Fruit fly (Drosophila melanogaster) whole organism, embryonic: ENCODE measurements around the gene Cep97.

Experiments used
- Bgb ChIP-seq: fragments of 200-800 bp; sonication (Bioruptor generic); IDR thresholded peaks from 2 replicates; pipeline ENCODE4 v1.3.6; 2022; ENCODE audit warnings: missing biosample characterization, missing genetic modification characterization; ENCODE audit not compliant: partially characterized antibody
- CG11398 ChIP-seq: fragments of 200-800 bp; sonication (Bioruptor generic); optimal IDR thresholded peaks from 2 replicates; lab custom pipeline; 2016; ENCODE audit warnings: missing biosample characterization, missing genetic modification characterization
- CG11560 ChIP-seq: fragments of 200-800 bp; sonication (Bioruptor generic); IDR thresholded peaks from 3 replicates; pipeline ENCODE4 v1.3.6; 2022; ENCODE audit warnings: missing biosample characterization, missing genetic modification characterization
- CG12071 ChIP-seq: fragments of 200-800 bp; sonication (Bioruptor generic); optimal IDR thresholded peaks from 3 replicates; lab custom pipeline; 2018; ENCODE audit warnings: missing biosample characterization, mild to moderate bottlenecking, missing genetic modification characterization
- CG13287 ChIP-seq: fragments of 200-800 bp; sonication (Bioruptor generic); IDR thresholded peaks from 2 replicates; pipeline ENCODE4 v1.3.6; 2022; ENCODE audit warnings: missing biosample characterization, missing genetic modification characterization; ENCODE audit not compliant: partially characterized antibody
- CG13424 ChIP-seq: fragments of 200-800 bp; sonication (Bioruptor generic); optimal IDR thresholded peaks from 2 replicates; lab custom pipeline; 2019; ENCODE audit warnings: missing biosample characterization, mild to moderate bottlenecking, missing genetic modification characterization, moderate library complexity
- CG14014 ChIP-seq: fragments of 200-800 bp; sonication (Bioruptor generic); IDR thresholded peaks from 2 replicates; pipeline ENCODE4 v1.3.6; 2022; ENCODE audit warnings: missing biosample characterization, missing genetic modification characterization
- CG17328 ChIP-seq: fragments of 200-800 bp; sonication (Bioruptor generic); IDR thresholded peaks from 2 replicates; pipeline ENCODE4 v1.3.6; 2022; ENCODE audit warnings: missing biosample characterization, missing genetic modification characterization
- CG17912 ChIP-seq: fragments of 200-800 bp; sonication (Bioruptor generic); optimal IDR thresholded peaks from 2 replicates; lab custom pipeline; 2018; ENCODE audit warnings: missing biosample characterization, mild to moderate bottlenecking, missing genetic modification characterization
- CG2712 ChIP-seq: fragments of 200-800 bp; optimal IDR thresholded peaks from 3 replicates; lab custom pipeline; 2019; ENCODE audit warnings: missing biosample characterization, mild to moderate bottlenecking, missing genetic modification characterization, moderate library complexity
- CG34224 ChIP-seq: fragments of 200-800 bp; sonication (Bioruptor generic); IDR thresholded peaks from 3 replicates; pipeline ENCODE4 v1.3.6; 2022; ENCODE audit warnings: missing biosample characterization, missing genetic modification characterization; ENCODE audit not compliant: partially characterized antibody
- CG34376 ChIP-seq: fragments of 200-800 bp; sonication (Bioruptor generic); optimal IDR thresholded peaks from 2 replicates; lab custom pipeline; 2018; ENCODE audit warnings: missing biosample characterization, mild to moderate bottlenecking, missing genetic modification characterization
- CG5953 ChIP-seq: fragments of 200-800 bp; sonication (Bioruptor generic); IDR thresholded peaks from 2 replicates; pipeline ENCODE4 v1.3.6; 2022; ENCODE audit warnings: missing biosample characterization, missing genetic modification characterization
- CG6683 ChIP-seq: fragments of 200-800 bp; sonication (Bioruptor generic); optimal IDR thresholded peaks from 2 replicates; lab custom pipeline; 2017; ENCODE audit warnings: missing biosample characterization, mild to moderate bottlenecking, missing genetic modification characterization, missing genetic modification reagents
- CG6854 ChIP-seq: fragments of 200-800 bp; sonication (Bioruptor generic); optimal IDR thresholded peaks from 3 replicates; lab custom pipeline; 2017; ENCODE audit warnings: missing biosample characterization, mild to moderate bottlenecking, missing genetic modification characterization
- CG7271 ChIP-seq: fragments of 200-800 bp; sonication (Bioruptor generic); optimal IDR thresholded peaks from 2 replicates; lab custom pipeline; 2018; ENCODE audit warnings: missing biosample characterization, mild to moderate bottlenecking, missing genetic modification characterization, moderate library complexity
- CG7928 ChIP-seq: fragments of 200-800 bp; sonication (Bioruptor generic); optimal IDR thresholded peaks from 2 replicates; lab custom pipeline; 2017; ENCODE audit warnings: missing biosample characterization, mild to moderate bottlenecking, missing genetic modification characterization
- CG8478 ChIP-seq: fragments of >200 bp; optimal IDR thresholded peaks from 2 replicates; lab custom pipeline; 2018
- Gsc ChIP-seq: fragments of 200-800 bp; sonication (Bioruptor generic); IDR thresholded peaks from 2 replicates; pipeline ENCODE4 v1.3.6; 2022; ENCODE audit warnings: missing biosample characterization, missing genetic modification characterization
- Hey ChIP-seq: fragments of 200-800 bp; sonication (Bioruptor generic); optimal IDR thresholded peaks from 3 replicates; lab custom pipeline; 2018; ENCODE audit warnings: missing biosample characterization, mild to moderate bottlenecking, missing genetic modification characterization
- Kr ChIP-seq: fragments of 200-800 bp; sonication (Bioruptor generic); optimal IDR thresholded peaks from 2 replicates; lab custom pipeline; 2017; ENCODE audit warnings: missing biosample characterization, mild to moderate bottlenecking, missing genetic modification characterization
- MBD-R2 ChIP-seq: fragments of 200-800 bp; sonication (Bioruptor generic); IDR thresholded peaks from 2 replicates; pipeline ENCODE4 v1.3.6; 2022; ENCODE audit warnings: missing biosample characterization, missing genetic modification characterization
- Mad ChIP-seq: fragments of 200-800 bp; sonication (Bioruptor generic); optimal IDR thresholded peaks from 2 replicates; lab custom pipeline; 2016; ENCODE audit warnings: missing biosample characterization, missing genetic modification characterization
- Myb ChIP-seq: fragments of 200-800 bp; sonication (Bioruptor generic); optimal IDR thresholded peaks from 2 replicates; lab custom pipeline; 2016; ENCODE audit warnings: missing biosample characterization, missing genetic modification characterization
- Nf-YC ChIP-seq: fragments of 200-800 bp; optimal IDR thresholded peaks from 3 replicates; lab custom pipeline; 2019; ENCODE audit warnings: missing biosample characterization, mild to moderate bottlenecking, missing genetic modification characterization, moderate library complexity
- Sox100B ChIP-seq: fragments of 200-800 bp; sonication (Bioruptor generic); optimal IDR thresholded peaks from 3 replicates; lab custom pipeline; 2018; ENCODE audit warnings: missing biosample characterization, mild to moderate bottlenecking, missing genetic modification characterization
- Taf1 ChIP-seq: fragments of 200-800 bp; sonication (Bioruptor generic); IDR thresholded peaks from 2 replicates; pipeline ENCODE4 v1.3.6; 2022; ENCODE audit warnings: missing biosample characterization, missing genetic modification characterization
- Tbp ChIP-seq: fragments of >200 bp; optimal IDR thresholded peaks from 2 replicates; lab custom pipeline; 2018; ENCODE audit warnings: missing biosample characterization, missing genetic modification characterization
- Xbp1 ChIP-seq: fragments of 200-800 bp; sonication (Bioruptor generic); optimal IDR thresholded peaks from 3 replicates; lab custom pipeline; 2016; ENCODE audit warnings: missing biosample characterization, mild to moderate bottlenecking, missing genetic modification characterization
- abd-A ChIP-seq: fragments of 200-800 bp; sonication (Bioruptor generic); optimal IDR thresholded peaks from 3 replicates; lab custom pipeline; 2019; ENCODE audit warnings: missing biosample characterization, mild to moderate bottlenecking, missing genetic modification characterization, moderate library complexity
- ash1 ChIP-seq: fragments of 200-800 bp; sonication (Bioruptor generic); optimal IDR thresholded peaks from 2 replicates; lab custom pipeline; 2018; ENCODE audit warnings: missing biosample characterization, mild to moderate bottlenecking, missing genetic modification characterization
- br ChIP-seq: fragments of >200 bp; optimal IDR thresholded peaks from 2 replicates; lab custom pipeline; 2017
- chif ChIP-seq, 2 experiments: fragments of 200-800 bp; sonication (Bioruptor generic); optimal IDR thresholded peaks; 3 replicates each; lab custom pipeline; 2016; ENCODE audit warnings: missing biosample characterization in 2 of 2, missing genetic modification characterization in 2 of 2
- chinmo ChIP-seq: fragments of 200-800 bp; sonication (Bioruptor generic); IDR thresholded peaks from 4 replicates; pipeline ENCODE4 v1.3.6; 2022; ENCODE audit warnings: missing biosample characterization, missing genetic modification characterization; ENCODE audit not compliant: partially characterized antibody
- chn ChIP-seq: fragments of 200-800 bp; sonication (Bioruptor generic); optimal IDR thresholded peaks from 2 replicates; lab custom pipeline; 2016; ENCODE audit warnings: missing biosample characterization, missing genetic modification characterization
- da ChIP-seq: fragments of 200-800 bp; sonication (Bioruptor generic); optimal IDR thresholded peaks from 2 replicates; lab custom pipeline; 2016; ENCODE audit warnings: missing biosample characterization, missing genetic modification characterization
- fru ChIP-seq: fragments of >200 bp; optimal IDR thresholded peaks from 2 replicates; lab custom pipeline; 2017
- fu2 ChIP-seq: fragments of 200-800 bp; sonication (Bioruptor generic); optimal IDR thresholded peaks from 2 replicates; lab custom pipeline; 2016; ENCODE audit warnings: missing biosample characterization, missing genetic modification characterization
- jing ChIP-seq: fragments of 200-800 bp; sonication (Bioruptor generic); optimal IDR thresholded peaks from 2 replicates; lab custom pipeline; 2018; ENCODE audit warnings: missing biosample characterization, mild to moderate bottlenecking, missing genetic modification characterization
- kah ChIP-seq: fragments of 200-800 bp; sonication (Bioruptor generic); optimal IDR thresholded peaks from 2 replicates; lab custom pipeline; 2018; ENCODE audit warnings: missing biosample characterization, mild to moderate bottlenecking, missing genetic modification characterization
- nau ChIP-seq: fragments of 200-800 bp; sonication (Bioruptor generic); optimal IDR thresholded peaks from 3 replicates; lab custom pipeline; 2017; ENCODE audit warnings: missing biosample characterization, mild to moderate bottlenecking, missing genetic modification characterization, missing genetic modification reagents
- pb ChIP-seq: fragments of 200-800 bp; sonication (Bioruptor generic); optimal IDR thresholded peaks from 3 replicates; lab custom pipeline; 2016; ENCODE audit warnings: missing biosample characterization, missing genetic modification characterization
- scrt ChIP-seq: fragments of 200-800 bp; sonication (Bioruptor generic); optimal IDR thresholded peaks from 2 replicates; lab custom pipeline; 2018; ENCODE audit warnings: missing biosample characterization, mild to moderate bottlenecking, missing genetic modification characterization, moderate library complexity
- seq ChIP-seq: fragments of 200-800 bp; sonication (Bioruptor generic); IDR thresholded peaks from 2 replicates; pipeline ENCODE4 v1.3.6; 2022; ENCODE audit warnings: missing biosample characterization, missing genetic modification characterization
- sima ChIP-seq: fragments of 200-800 bp; sonication (Bioruptor generic); optimal IDR thresholded peaks from 2 replicates; lab custom pipeline; 2016; ENCODE audit warnings: missing biosample characterization, missing genetic modification characterization
- stwl ChIP-seq: fragments of 200-800 bp; sonication (Bioruptor generic); optimal IDR thresholded peaks from 3 replicates; lab custom pipeline; 2018; ENCODE audit warnings: missing biosample characterization, mild to moderate bottlenecking, missing genetic modification characterization, moderate library complexity
- tio ChIP-seq: fragments of 200-800 bp; sonication (Bioruptor generic); optimal IDR thresholded peaks from 2 replicates; lab custom pipeline; 2017; ENCODE audit warnings: missing biosample characterization, missing genetic modification characterization, inconsistent platforms
- tup ChIP-seq: fragments of 200-800 bp; sonication (Bioruptor generic); optimal IDR thresholded peaks from 2 replicates; lab custom pipeline; 2016; ENCODE audit warnings: missing biosample characterization, mild to moderate bottlenecking, missing genetic modification characterization, moderate library complexity
- unpg ChIP-seq: fragments of 200-800 bp; sonication (Bioruptor generic); optimal IDR thresholded peaks from 3 replicates; lab custom pipeline; 2018; ENCODE audit warnings: missing biosample characterization, mild to moderate bottlenecking, missing genetic modification characterization, moderate library complexity
- wor ChIP-seq: fragments of 200-800 bp; sonication (Bioruptor generic); IDR thresholded peaks from 2 replicates; pipeline ENCODE4 v1.3.6; 2022; ENCODE audit warnings: missing biosample characterization, missing genetic modification characterization

Cep97 gene

DNA sequence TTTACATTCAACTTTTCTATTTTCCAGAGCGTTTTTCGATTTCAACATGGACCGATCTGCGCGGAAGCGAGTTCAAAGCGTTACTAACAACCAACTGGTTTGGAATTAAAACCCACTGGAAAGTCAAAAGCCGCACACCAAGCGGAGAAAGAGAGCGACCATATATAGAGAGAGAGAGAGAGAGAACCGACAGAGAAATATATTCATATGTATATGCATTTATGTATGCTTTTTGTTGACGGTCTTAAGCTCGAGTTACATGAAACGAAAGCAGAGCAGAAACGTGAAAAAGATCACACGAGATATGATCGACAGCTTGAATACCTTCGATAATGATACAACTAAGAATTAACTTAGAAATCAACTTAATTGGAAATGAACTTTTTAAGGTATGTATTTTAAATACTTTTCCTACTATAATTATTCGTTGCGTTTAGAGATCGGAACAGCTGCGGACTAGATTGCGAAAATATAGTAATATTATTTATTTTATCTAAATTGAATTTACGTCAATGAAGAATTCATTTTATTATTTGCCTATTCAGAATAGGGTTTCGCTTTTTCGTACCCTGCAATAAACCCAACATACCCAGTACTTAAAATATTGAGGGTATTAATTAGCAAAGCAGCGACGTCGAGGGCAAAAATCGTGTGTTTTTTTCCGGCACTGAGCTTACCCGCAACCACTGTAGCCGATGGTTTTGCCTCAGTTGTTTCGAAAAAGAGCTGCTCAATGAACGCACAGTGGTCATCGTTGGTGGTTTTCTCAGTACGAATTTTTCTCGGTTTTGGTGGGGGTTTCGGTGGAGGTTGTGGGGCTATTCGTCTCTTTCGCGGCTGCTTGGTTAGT lies 21.5 kb downstream of the Cep97 start (continued):
- TF ChIP-seq chn (no peak), Hey (no peak), CG2712 (tag; lab: Kevin White, UChicago) (peak; percentile 73), pb (GFP tag; lab: Kevin White, UChicago) (no peak), Tbp (no peak), CG8478 (lab: Kevin White, UChicago) (no peak), Sox100B (GFP tag; lab: Kevin White, UChicago) (peak; percentile 74), CG12071 (GFP tag; lab: Kevin White, UChicago) (no peak), Kr (GFP tag; lab: Kevin White, UChicago) (no peak), CG17328 (peak; percentile 52), CG13287 (no peak), ash1 (GFP tag; lab: Kevin White, UChicago) (no peak), fu2 (GFP tag; lab: Kevin White, UChicago) (no peak), sima (GFP tag; lab: Kevin White, UChicago) (no peak), CG17912 (GFP tag; lab: Kevin White, UChicago) (no peak), Mad (GFP tag; lab: Kevin White, UChicago) (no peak), CG6683 (no peak), tio (GFP tag; lab: Kevin White, UChicago) (peak; percentile 73), CG5953 (GFP tag; lab: Robert Waterston, UW) (no peak), br (lab: Kevin White, UChicago) (no peak), CG14014 (GFP tag; lab: Robert Waterston, UW) (peak; percentile 60), nau (no peak), CG34376 (GFP tag; lab: Kevin White, UChicago) (no peak), fru (lab: Kevin White, UChicago) (no peak), wor (peak; percentile 31; the same call in 1 of the 2 replicates), unpg (peak; percentile 48), jing (peak; percentile 31), CG11398 (GFP tag; lab: Kevin White, UChicago) (no peak), scrt (GFP tag; lab: Kevin White, UChicago) (peak; percentile 12), CG11560 (tag; lab: Robert Waterston, UW) (peak; percentile 55; the same call in 2 of the 3 replicates), MBD-R2 (GFP tag; lab: Robert Waterston, UW) (no peak), chif (GFP tag; optimal IDR thresholded peaks at IDR 0.05; lab: Kevin White, UChicago) (no peak), stwl (tag; lab: Kevin White, UChicago) (no peak), tup (GFP tag; lab: Kevin White, UChicago) (no peak), abd-A (tag; lab: Kevin White, UChicago) (no peak), da (GFP tag; lab: Kevin White, UChicago) (no peak), CG7928 (GFP tag; lab: Kevin White, UChicago) (no peak), kah (no peak), Myb (GFP tag; lab: Kevin White, UChicago) (no peak), chinmo (GFP tag; lab: Robert Waterston, UW) (no peak), CG7271 (tag; lab: Kevin White, UChicago) (no peak), Bgb (GFP tag; lab: Robert Waterston, UW) (no peak), CG6854 (GFP tag; lab: Kevin White, UChicago) (peak; percentile 0), Taf1 (no peak), Nf-YC (peak; percentile 16), seq (GFP tag; lab: Robert Waterston, UW) (0 out of 2 replicates have a peak, but pooled peaks have one; percentile 29), Gsc (GFP tag; lab: Robert Waterston, UW) (no peak), CG34224 (GFP tag; lab: Robert Waterston, UW) (no peak), Xbp1 (GFP tag; lab: Kevin White, UChicago) (peak; percentile 25), CG13424 (peak; percentile 64)
